Worm (Caenorhabditis elegans) whole organism, L3 larva: ENCODE results near the gene him-14.

Experiments
- R02D3.7 ChIP-seq: fragments of 150-350 bp; optimal IDR thresholded peaks from 2 replicates; lab custom pipeline; 2014; ENCODE audit warnings: missing biosample characterization, missing genetic modification characterization
- aly-2 ChIP-seq: fragments of 150-350 bp; optimal IDR thresholded peaks from 2 replicates; lab custom pipeline; 2014; ENCODE audit warnings: missing biosample characterization, missing genetic modification characterization
- ama-1 ChIP-seq: fragments of 150-350 bp; optimal IDR thresholded peaks from 2 replicates; lab custom pipeline; 2018
- ceh-16 ChIP-seq: sonication (generic microtip); optimal IDR thresholded peaks from 2 replicates; lab custom pipeline; 2017; ENCODE audit warnings: missing biosample characterization, missing genetic modification characterization
- ceh-28 ChIP-seq: fragments of 150-350 bp; optimal IDR thresholded peaks from 2 replicates; lab custom pipeline; 2014; ENCODE audit warnings: missing biosample characterization, missing genetic modification reagents, missing genetic modification characterization
- ceh-82 ChIP-seq: fragments of 150-350 bp; optimal IDR thresholded peaks from 2 replicates; lab custom pipeline; 2014; ENCODE audit warnings: missing biosample characterization, missing genetic modification characterization
- ceh-9 ChIP-seq: sonication (generic microtip); optimal IDR thresholded peaks from 2 replicates; lab custom pipeline; 2018; ENCODE audit warnings: missing biosample characterization, missing genetic modification characterization
- daf-12 ChIP-seq: fragments of 150-350 bp; optimal IDR thresholded peaks from 2 replicates; lab custom pipeline; 2014; ENCODE audit warnings: missing biosample characterization, missing genetic modification reagents, missing genetic modification characterization
- egl-27 ChIP-seq: sonication (generic microtip); optimal IDR thresholded peaks from 4 replicates; lab custom pipeline; 2017; ENCODE audit warnings: missing biosample characterization, missing genetic modification reagents, missing genetic modification characterization
- egl-5 ChIP-seq: fragments of 150-350 bp; optimal IDR thresholded peaks from 2 replicates; lab custom pipeline; 2017; ENCODE audit warnings: missing biosample characterization, missing genetic modification reagents, missing genetic modification characterization, inconsistent platforms
- elt-1 ChIP-seq: fragments of 150-350 bp; optimal IDR thresholded peaks from 2 replicates; lab custom pipeline; 2014; ENCODE audit warnings: missing biosample characterization, missing genetic modification characterization
- elt-3 ChIP-seq, 3 experiments: fragments of 150-350 bp in 1 of 3; sonication (generic microtip) in 2 of 3; optimal IDR thresholded peaks; 2 replicates in 2 of 3; 4 replicates in 1 of 3; lab custom pipeline; 2014 to 2017; ENCODE audit warnings: missing biosample characterization in 3 of 3, missing genetic modification characterization in 3 of 3
- eor-1 ChIP-seq, 2 experiments: fragments of 150-350 bp; optimal IDR thresholded peaks; 2 replicates each; lab custom pipeline; 2014 to 2018; ENCODE audit warnings: missing biosample characterization in 2 of 2, missing genetic modification characterization in 2 of 2
- fkh-10 ChIP-seq: sonication (generic microtip); optimal IDR thresholded peaks from 2 replicates; lab custom pipeline; 2017; ENCODE audit warnings: missing biosample characterization, missing genetic modification reagents, missing genetic modification characterization
- fos-1 ChIP-seq: fragments of 150-350 bp; optimal IDR thresholded peaks from 2 replicates; lab custom pipeline; 2014; ENCODE audit warnings: missing biosample characterization, missing genetic modification characterization
- hmg-11 ChIP-seq: sonication (generic microtip); optimal IDR thresholded peaks from 2 replicates; lab custom pipeline; 2016; ENCODE audit warnings: missing genetic modification characterization, missing compliant biosample characterization
- jun-1 ChIP-seq: fragments of 150-350 bp; optimal IDR thresholded peaks from 2 replicates; lab custom pipeline; 2014; ENCODE audit warnings: missing biosample characterization, missing genetic modification reagents, missing genetic modification characterization
- lin-39 ChIP-seq: fragments of 150-350 bp; optimal IDR thresholded peaks from 2 replicates; lab custom pipeline; 2018; ENCODE audit warnings: missing biosample characterization, missing genetic modification reagents, missing genetic modification characterization
- lsy-12 ChIP-seq: sonication (generic microtip); optimal IDR thresholded peaks from 2 replicates; lab custom pipeline; 2016; ENCODE audit warnings: mild to moderate bottlenecking, missing genetic modification characterization, missing compliant biosample characterization
- mdl-1 ChIP-seq: fragments of 150-350 bp; optimal IDR thresholded peaks from 2 replicates; lab custom pipeline; 2014; ENCODE audit warnings: missing biosample characterization, missing genetic modification characterization
- nhr-237 ChIP-seq: fragments of 150-350 bp; optimal IDR thresholded peaks from 2 replicates; lab custom pipeline; 2014; ENCODE audit warnings: missing biosample characterization, missing genetic modification characterization
- nhr-25 ChIP-seq: sonication (generic microtip); optimal IDR thresholded peaks from 2 replicates; lab custom pipeline; 2017; ENCODE audit warnings: missing biosample characterization, missing genetic modification characterization
- nhr-28 ChIP-seq: fragments of 150-350 bp; optimal IDR thresholded peaks from 2 replicates; lab custom pipeline; 2014; ENCODE audit warnings: missing biosample characterization, missing genetic modification characterization
- nhr-43 ChIP-seq: sonication (generic microtip); optimal IDR thresholded peaks from 2 replicates; lab custom pipeline; 2016; ENCODE audit warnings: mild to moderate bottlenecking, missing genetic modification characterization, missing compliant biosample characterization; ENCODE audit not compliant: poor library complexity, severe bottlenecking
- nhr-67 ChIP-seq: fragments of 150-350 bp; optimal IDR thresholded peaks from 2 replicates; lab custom pipeline; 2014; ENCODE audit warnings: missing biosample characterization, missing genetic modification characterization
- nhr-76 ChIP-seq: fragments of 150-350 bp; sonication (generic microtip); optimal IDR thresholded peaks from 5 replicates; lab custom pipeline; 2014; ENCODE audit warnings: missing biosample characterization, missing genetic modification characterization
- nhr-77 ChIP-seq: fragments of 150-350 bp; optimal IDR thresholded peaks from 2 replicates; lab custom pipeline; 2014; ENCODE audit warnings: missing biosample characterization, missing genetic modification characterization
- pha-4 ChIP-seq: fragments of 150-350 bp; optimal IDR thresholded peaks from 2 replicates; lab custom pipeline; 2014; ENCODE audit warnings: missing biosample characterization, missing genetic modification reagents, missing genetic modification characterization
- sea-2 ChIP-seq: fragments of 150-350 bp; sonication (generic microtip); optimal IDR thresholded peaks from 4 replicates; lab custom pipeline; 2014; ENCODE audit warnings: missing biosample characterization, missing genetic modification reagents, missing genetic modification characterization
- skn-1 ChIP-seq: fragments of 150-350 bp; optimal IDR thresholded peaks from 2 replicates; lab custom pipeline; 2014; ENCODE audit warnings: missing biosample characterization, missing genetic modification characterization
- snpc-4 ChIP-seq: fragments of 150-350 bp; optimal IDR thresholded peaks from 2 replicates; lab custom pipeline; 2014; ENCODE audit warnings: missing biosample characterization, missing genetic modification characterization
- tbx-2 ChIP-seq: sonication (generic microtip); optimal IDR thresholded peaks from 2 replicates; lab custom pipeline; 2016; ENCODE audit warnings: mild to moderate bottlenecking, missing genetic modification characterization, missing compliant biosample characterization
- unc-39 ChIP-seq: sonication (generic microtip); optimal IDR thresholded peaks from 4 replicates; lab custom pipeline; 2017; ENCODE audit warnings: missing biosample characterization, missing genetic modification characterization
- unc-62 ChIP-seq: fragments of 150-350 bp; sonication (generic microtip); optimal IDR thresholded peaks from 4 replicates; lab custom pipeline; 2014; ENCODE audit warnings: missing biosample characterization, missing genetic modification reagents, missing genetic modification characterization
- zag-1 ChIP-seq: fragments of 150-350 bp; optimal IDR thresholded peaks from 2 replicates; lab custom pipeline; 2014; ENCODE audit warnings: missing biosample characterization, missing genetic modification characterization
- ztf-11 ChIP-seq: fragments of 150-350 bp; optimal IDR thresholded peaks from 2 replicates; lab custom pipeline; 2014; ENCODE audit warnings: missing biosample characterization, missing genetic modification characterization
- ztf-4 ChIP-seq: fragments of 150-350 bp; optimal IDR thresholded peaks from 2 replicates; lab custom pipeline; 2014; ENCODE audit warnings: missing biosample characterization, missing genetic modification characterization

The him-14 gene

DNA sequence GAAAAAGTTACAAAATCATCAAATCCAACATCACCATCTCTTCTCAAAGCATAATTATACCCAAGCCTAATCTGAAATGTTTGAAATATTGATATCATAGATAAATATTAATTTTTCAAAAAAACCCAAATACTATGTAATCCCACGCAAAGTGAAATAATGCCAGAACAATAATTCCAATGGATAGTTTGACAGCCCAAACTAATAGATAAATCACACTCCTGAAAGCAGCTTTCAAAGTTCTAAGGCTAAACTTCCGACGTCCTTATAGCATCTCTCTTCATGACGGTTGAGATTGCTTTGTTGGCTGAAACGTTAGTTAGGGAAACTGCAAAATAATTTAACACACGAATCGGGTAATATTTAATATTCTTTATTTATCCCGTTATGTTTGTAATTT lies 29.5 kb upstream of the him-14 start:
- TF ChIP-seq skn-1 (tag; lab: Kevin White, UChicago) (no peak), ama-1 (lab: Kevin White, UChicago) (peak; percentile 30), lsy-12 (tag; lab: Kevin White, UChicago) (no peak), jun-1 (tag; lab: Kevin White, UChicago) (no peak), unc-62 (GFP tag; lab: Kevin White, UChicago) (no peak), nhr-28 (tag; lab: Kevin White, UChicago) (peak; percentile 32), egl-27 (no peak), ceh-9 (tag; lab: Kevin White, UChicago) (no peak)
- TF ChIP-seq, all 47 proteins: peak for 2

DNA sequence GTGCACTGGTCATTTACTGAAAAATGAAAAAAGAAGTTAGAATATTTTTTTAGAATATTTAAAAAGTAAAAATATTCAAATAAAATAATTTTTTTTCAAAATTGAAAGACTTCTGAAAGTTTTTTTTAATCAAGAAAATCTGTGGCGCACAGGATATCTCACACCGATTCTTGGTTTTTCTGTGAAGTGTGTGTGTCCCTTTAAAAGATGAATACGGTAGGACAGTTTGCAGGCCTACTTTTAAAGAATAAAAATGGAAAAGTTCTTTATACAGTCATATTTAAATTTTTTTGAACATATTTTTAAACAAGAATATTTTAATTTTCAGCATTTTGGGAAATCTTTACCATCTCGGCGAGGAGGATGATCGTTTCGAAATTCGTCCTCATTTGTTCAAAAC lies 28.8 kb upstream of the him-14 start, which contains the start of gene mct-5:
Gene mct-5, minus strand, starts transcription at position 16 of the 400 bp plus-strand sequence.
- no peak for TF ChIP-seq elt-3 (tag; optimal IDR thresholded peaks at IDR 0.05; lab: Kevin White, UChicago)
- no peak for TF ChIP-seq nhr-77
- no peak for TF ChIP-seq fkh-10 (GFP tag; lab: Kevin White, UChicago)
- TF ChIP-seq hmg-11 (tag; lab: Kevin White, UChicago) = no peak
- TF ChIP-seq aly-2 (tag; lab: Kevin White, UChicago) = no peak
- TF ChIP-seq nhr-67 (tag; lab: Kevin White, UChicago) = no peak
- TF ChIP-seq nhr-76 (tag; lab: Kevin White, UChicago) = no peak
- no peak for TF ChIP-seq elt-1 (tag; lab: Kevin White, UChicago)
- TF ChIP-seq fos-1 = no peak
- TF ChIP-seq ceh-82 (tag; lab: Kevin White, UChicago) = no peak
- TF ChIP-seq zag-1 (tag; lab: Kevin White, UChicago) = no peak
- TF ChIP-seq nhr-25 (tag; lab: Kevin White, UChicago) = no peak
- no peak for TF ChIP-seq ama-1 (lab: Kevin White, UChicago)
- no peak for TF ChIP-seq eor-1 (tag; optimal IDR thresholded peaks at IDR 0.05; lab: Kevin White, UChicago)
- TF ChIP-seq skn-1 (tag; lab: Kevin White, UChicago) = no peak
- no peak for TF ChIP-seq ztf-11 (tag; lab: Kevin White, UChicago)
- TF ChIP-seq daf-12 (tag; lab: Kevin White, UChicago) = no peak

DNA sequence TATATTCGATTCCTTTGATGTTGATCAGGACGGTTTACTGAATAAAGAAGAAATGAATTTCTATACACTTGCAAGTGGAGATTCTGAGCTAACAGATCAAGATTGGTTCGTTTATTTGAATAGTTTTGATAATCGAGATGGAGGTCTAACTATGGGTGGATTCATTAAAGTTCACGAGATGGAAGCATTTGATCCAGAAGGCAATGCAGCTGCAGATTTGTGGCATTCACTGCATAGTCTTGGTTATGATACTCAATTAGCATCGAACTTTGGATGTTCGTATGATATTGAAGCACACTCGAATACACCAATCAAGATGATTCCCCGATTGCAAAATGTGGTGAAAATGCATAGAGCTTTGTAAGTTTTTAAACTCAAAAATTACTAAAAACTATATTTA lies 26.2 kb upstream of the him-14 start:
- TF ChIP-seq elt-1 (tag; lab: Kevin White, UChicago) (no peak), aly-2 (tag; lab: Kevin White, UChicago) (no peak), ztf-4 (tag; lab: Kevin White, UChicago) (no peak), lin-39 (tag; lab: Kevin White, UChicago) (no peak)

DNA sequence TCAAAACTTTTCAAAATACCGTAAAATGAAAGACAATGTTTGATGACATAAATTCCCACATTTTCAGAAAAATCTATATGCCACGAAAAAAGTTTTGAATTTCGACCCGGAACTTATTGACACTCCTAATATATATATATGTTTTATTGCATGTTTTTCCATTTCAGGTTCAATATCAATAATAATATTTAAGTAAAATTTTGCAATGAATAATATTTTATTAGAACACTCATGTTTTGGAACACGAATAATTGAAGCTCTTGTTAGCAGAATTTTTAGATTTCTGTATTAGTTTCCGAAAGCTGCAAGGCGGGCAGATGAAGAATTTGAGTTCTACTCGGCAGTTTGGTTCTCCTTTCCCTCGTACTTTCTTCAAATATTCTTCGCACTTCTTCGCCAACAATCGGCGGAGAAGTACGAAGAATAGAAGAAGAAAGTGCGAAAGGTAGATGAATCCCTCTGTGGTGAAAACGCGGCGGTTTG lies 23.6 kb upstream of the him-14 start, which contains the start of gene T02G5.3:
Gene T02G5.3, plus strand, starts transcription at position 51 of the 483 bp plus-strand sequence.
- TF ChIP-seq ceh-9 (tag; lab: Kevin White, UChicago) (no peak), daf-12 (tag; lab: Kevin White, UChicago) (no peak), ztf-4 (tag; lab: Kevin White, UChicago) (no peak), fos-1 (no peak), pha-4 (tag; lab: Kevin White, UChicago) (no peak), zag-1 (tag; lab: Kevin White, UChicago) (no peak), ceh-28 (tag; lab: Kevin White, UChicago) (no peak), egl-27 (no peak), aly-2 (tag; lab: Kevin White, UChicago) (no peak), snpc-4 (no peak), elt-3 (tag; optimal IDR thresholded peaks at IDR 0.05; lab: Kevin White, UChicago) (no peak), ceh-16 (tag; lab: Kevin White, UChicago) (no peak), eor-1 (tag; optimal IDR thresholded peaks at IDR 0.05; lab: Kevin White, UChicago) (no peak), R02D3.7 (tag; lab: Kevin White, UChicago) (no peak), tbx-2 (tag; lab: Kevin White, UChicago) (no peak)
- TF ChIP-seq, all 47 proteins: peak for 0

DNA sequence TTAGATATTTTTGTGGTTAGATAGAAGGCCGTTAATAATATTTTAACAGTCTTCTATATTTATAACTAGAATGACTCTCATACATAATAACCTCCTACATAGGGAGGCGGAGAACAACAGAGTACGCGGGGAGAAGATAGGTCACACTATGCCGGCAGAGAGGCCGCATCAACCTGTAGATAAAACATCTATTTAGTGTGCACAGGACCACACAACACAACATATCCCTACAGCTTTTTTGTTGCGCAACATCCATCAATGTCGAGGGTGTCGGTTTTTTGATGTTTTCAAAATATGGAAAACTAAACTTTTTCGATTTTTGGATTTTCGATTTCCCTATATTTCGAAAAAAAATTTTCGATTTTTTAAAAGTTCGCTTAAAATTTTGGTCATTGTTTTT lies 21.1 kb upstream of the him-14 start:
- no peak for TF ChIP-seq nhr-43 (tag; lab: Kevin White, UChicago)
- TF ChIP-seq ceh-82 (tag; lab: Kevin White, UChicago) = no peak
- TF ChIP-seq elt-1 (tag; lab: Kevin White, UChicago) = no peak
- no peak for TF ChIP-seq nhr-25 (tag; lab: Kevin White, UChicago)
- TF ChIP-seq ztf-4 (tag; lab: Kevin White, UChicago) = no peak
- no peak for TF ChIP-seq mdl-1 (tag; lab: Kevin White, UChicago)
- no peak for TF ChIP-seq egl-5 (tag; lab: Kevin White, UChicago)
- TF ChIP-seq elt-3 (tag; optimal IDR thresholded peaks at IDR 0.05; lab: Kevin White, UChicago) = no peak
- no peak for TF ChIP-seq nhr-237 (tag; lab: Kevin White, UChicago)
- TF ChIP-seq hmg-11 (tag; lab: Kevin White, UChicago) = no peak
- TF ChIP-seq ceh-9 (tag; lab: Kevin White, UChicago) = no peak
- TF ChIP-seq snpc-4 = no peak
- TF ChIP-seq eor-1 (tag; optimal IDR thresholded peaks at IDR 0.05; lab: Kevin White, UChicago) = no peak
- TF ChIP-seq nhr-28 (tag; lab: Kevin White, UChicago) = no peak
- TF ChIP-seq sea-2 (GFP tag; lab: Kevin White, UChicago) = no peak
- TF ChIP-seq fkh-10 (GFP tag; lab: Kevin White, UChicago) = no peak
- no peak for TF ChIP-seq unc-39 (tag; lab: Kevin White, UChicago)
- TF ChIP-seq ceh-28 (tag; lab: Kevin White, UChicago) = no peak
- TF ChIP-seq, all 47 proteins: peak for 0
